Worm (Caenorhabditis elegans) whole organism, late embryonic: ENCODE measurements around the gene C01G10.15.

Source experiments
- F13H6.1 ChIP-seq: sonication (generic microtip); optimal IDR thresholded peaks from 2 replicates; lab custom pipeline; 2016; ENCODE audit warnings: missing genetic modification characterization, missing compliant biosample characterization
- K02D7.2 ChIP-seq: sonication (generic microtip); optimal IDR thresholded peaks from 2 replicates; lab custom pipeline; 2017; ENCODE audit warnings: mild to moderate bottlenecking, missing genetic modification characterization, missing compliant biosample characterization
- K09A11.1 ChIP-seq: sonication (generic microtip); optimal IDR thresholded peaks from 2 replicates; lab custom pipeline; 2017; ENCODE audit warnings: antibody characterized with exemption, mild to moderate bottlenecking, missing genetic modification characterization, missing compliant biosample characterization; ENCODE audit not compliant: insufficient read depth
- ahr-1 ChIP-seq: sonication (generic microtip); optimal IDR thresholded peaks from 2 replicates; lab custom pipeline; 2016; ENCODE audit warnings: missing genetic modification characterization, missing compliant biosample characterization
- ama-1 ChIP-seq: fragments of 150-350 bp; optimal IDR thresholded peaks from 2 replicates; lab custom pipeline; 2014
- ceh-24 ChIP-seq: sonication (generic microtip); optimal IDR thresholded peaks from 2 replicates; lab custom pipeline; 2016; ENCODE audit warnings: mild to moderate bottlenecking, missing genetic modification characterization, missing compliant biosample characterization
- ceh-30 ChIP-seq: fragments of 150-350 bp; optimal IDR thresholded peaks from 2 replicates; lab custom pipeline; 2014; ENCODE audit warnings: missing biosample characterization, missing genetic modification characterization
- ceh-34 ChIP-seq: sonication (generic microtip); optimal IDR thresholded peaks from 2 replicates; lab custom pipeline; 2016; ENCODE audit warnings: mild to moderate bottlenecking, missing genetic modification characterization, missing compliant biosample characterization
- ceh-9 ChIP-seq: sonication (generic microtip); optimal IDR thresholded peaks from 2 replicates; lab custom pipeline; 2016; ENCODE audit warnings: mild to moderate bottlenecking, missing genetic modification characterization, inconsistent platforms, missing compliant biosample characterization
- dmd-4 ChIP-seq: sonication (generic microtip); optimal IDR thresholded peaks from 2 replicates; lab custom pipeline; 2016; ENCODE audit warnings: borderline replicate concordance, missing genetic modification characterization, missing compliant biosample characterization
- dve-1 ChIP-seq: sonication (generic microtip); optimal IDR thresholded peaks from 2 replicates; lab custom pipeline; 2017; ENCODE audit warnings: antibody characterized with exemption, mild to moderate bottlenecking, missing genetic modification characterization, missing compliant biosample characterization
- eyg-1 ChIP-seq: sonication (generic microtip); optimal IDR thresholded peaks from 2 replicates; lab custom pipeline; 2016; ENCODE audit warnings: missing genotype, missing genetic modification characterization, missing compliant biosample characterization
- fkh-10 ChIP-seq: fragments of 150-350 bp; optimal IDR thresholded peaks from 2 replicates; lab custom pipeline; 2014; ENCODE audit warnings: missing biosample characterization, missing genetic modification reagents, missing genetic modification characterization
- hlh-13 ChIP-seq: fragments of 200-800 bp; sonication (Bioruptor generic); optimal IDR thresholded peaks from 2 replicates; lab custom pipeline; 2018; ENCODE audit warnings: mild to moderate bottlenecking, missing genetic modification characterization, missing compliant biosample characterization
- hlh-30 ChIP-seq: sonication (generic microtip); optimal IDR thresholded peaks from 2 replicates; lab custom pipeline; 2017; ENCODE audit warnings: antibody characterized with exemption, missing genetic modification characterization, missing compliant biosample characterization; ENCODE audit not compliant: insufficient read depth
- hlh-6 ChIP-seq: sonication (generic microtip); optimal IDR thresholded peaks from 2 replicates; lab custom pipeline; 2016; ENCODE audit warnings: missing genotype, missing genetic modification characterization, missing compliant biosample characterization
- hlh-8 ChIP-seq: sonication (generic microtip); optimal IDR thresholded peaks from 2 replicates; lab custom pipeline; 2016; ENCODE audit warnings: missing genotype, missing genetic modification characterization, missing compliant biosample characterization
- madf-2 ChIP-seq: sonication (generic microtip); optimal IDR thresholded peaks from 2 replicates; lab custom pipeline; 2017; ENCODE audit warnings: missing genetic modification characterization, missing compliant biosample characterization
- mec-3 ChIP-seq: sonication (generic microtip); optimal IDR thresholded peaks from 2 replicates; lab custom pipeline; 2016; ENCODE audit warnings: borderline replicate concordance, missing genetic modification characterization, missing compliant biosample characterization
- npax-4 ChIP-seq: sonication (generic microtip); optimal IDR thresholded peaks from 2 replicates; lab custom pipeline; 2016; ENCODE audit warnings: missing genetic modification characterization, missing compliant biosample characterization
- pag-3 ChIP-seq: sonication (generic microtip); optimal IDR thresholded peaks from 2 replicates; lab custom pipeline; 2016; ENCODE audit warnings: missing compliant biosample characterization, missing genetic modification characterization, borderline replicate concordance
- pha-4 ChIP-seq: fragments of 150-350 bp; optimal IDR thresholded peaks from 2 replicates; lab custom pipeline; 2018; ENCODE audit warnings: missing biosample characterization, missing genetic modification reagents, missing genetic modification characterization
- pqm-1 ChIP-seq: sonication (generic microtip); optimal IDR thresholded peaks from 2 replicates; lab custom pipeline; 2016; ENCODE audit warnings: missing genetic modification characterization, missing compliant biosample characterization
- pros-1 ChIP-seq: fragments of 150-350 bp; optimal IDR thresholded peaks from 2 replicates; lab custom pipeline; 2014; ENCODE audit warnings: missing biosample characterization, missing genetic modification reagents, missing genetic modification characterization
- ref-2 ChIP-seq: sonication (generic microtip); optimal IDR thresholded peaks from 2 replicates; lab custom pipeline; 2016; ENCODE audit warnings: missing genetic modification characterization, missing compliant biosample characterization
- rnt-1 ChIP-seq: sonication (generic microtip); optimal IDR thresholded peaks from 2 replicates; lab custom pipeline; 2016; ENCODE audit warnings: missing genetic modification characterization, missing compliant biosample characterization
- sox-4 ChIP-seq: sonication (generic microtip); optimal IDR thresholded peaks from 2 replicates; lab custom pipeline; 2017; ENCODE audit warnings: mild to moderate bottlenecking, missing genetic modification characterization, inconsistent platforms, missing compliant biosample characterization
- syd-9 ChIP-seq: sonication (generic microtip); optimal IDR thresholded peaks from 2 replicates; lab custom pipeline; 2016; ENCODE audit warnings: mild to moderate bottlenecking, missing genetic modification characterization, moderate library complexity, missing compliant biosample characterization
- tbx-2 ChIP-seq: sonication (generic microtip); optimal IDR thresholded peaks from 2 replicates; lab custom pipeline; 2016; ENCODE audit warnings: missing genetic modification characterization, missing compliant biosample characterization
- unc-3 ChIP-seq, 2 experiments: fragments of 200-800 bp in 1 of 2; sonication (Bioruptor generic) in 1 of 2; sonication (generic microtip) in 1 of 2; conservative IDR thresholded peaks in 1 of 2; optimal IDR thresholded peaks in 1 of 2; 2 replicates each; pipeline versions ENCODE4 v1.3.6 to Lab custom; 2016 to 2022; ENCODE audit warnings: missing compliant biosample characterization in 2 of 2, missing genetic modification characterization in 2 of 2, missing genetic modification reagents in 1 of 2
- unc-55 ChIP-seq: sonication (generic microtip); optimal IDR thresholded peaks from 2 replicates; lab custom pipeline; 2017; ENCODE audit warnings: missing biosample characterization, missing genetic modification reagents, missing genetic modification characterization

Gene C01G10.15

DNA sequence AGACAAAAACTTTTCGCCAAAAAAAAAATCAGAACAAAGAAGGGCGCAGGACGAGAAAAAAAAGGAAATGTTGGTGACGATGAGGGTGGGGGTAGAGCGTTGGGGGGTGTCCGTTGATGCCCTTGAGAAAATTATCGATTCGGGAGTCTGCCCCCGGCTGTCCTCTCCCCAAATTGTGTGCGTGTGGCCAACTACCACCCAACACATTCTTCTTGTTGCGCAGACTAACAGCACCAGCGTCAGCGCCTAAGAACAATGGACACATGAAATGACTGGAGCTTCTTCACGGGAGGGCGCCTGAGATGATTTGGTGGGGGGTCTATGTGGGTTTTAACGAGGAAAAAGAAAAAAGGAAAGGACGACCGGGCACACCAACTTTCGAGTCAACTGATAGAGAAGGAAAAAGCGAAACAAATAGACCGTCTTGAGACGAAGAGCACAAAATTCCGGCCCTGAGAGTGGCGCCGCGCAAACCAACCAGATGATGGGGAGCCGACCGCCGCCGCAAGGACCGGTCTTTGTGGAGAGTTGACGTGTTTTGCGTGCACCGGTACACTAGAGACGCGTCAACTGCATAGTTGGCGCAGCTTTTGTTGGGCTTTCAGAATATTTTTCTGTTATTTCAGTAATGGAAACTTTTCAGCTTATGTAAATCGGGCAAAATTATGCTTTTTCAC lies 21.9 kb downstream of the C01G10.15 start, which contains the start of gene C25D7.9 (continued):
- no peak for TF ChIP-seq ceh-24 (tag; lab: Kevin White, UChicago)
- TF ChIP-seq rnt-1 (tag; lab: Kevin White, UChicago) = no peak
- no peak for TF ChIP-seq ahr-1
- TF ChIP-seq hlh-13 = no peak
- no peak for TF ChIP-seq madf-2 (tag; lab: Kevin White, UChicago)

DNA sequence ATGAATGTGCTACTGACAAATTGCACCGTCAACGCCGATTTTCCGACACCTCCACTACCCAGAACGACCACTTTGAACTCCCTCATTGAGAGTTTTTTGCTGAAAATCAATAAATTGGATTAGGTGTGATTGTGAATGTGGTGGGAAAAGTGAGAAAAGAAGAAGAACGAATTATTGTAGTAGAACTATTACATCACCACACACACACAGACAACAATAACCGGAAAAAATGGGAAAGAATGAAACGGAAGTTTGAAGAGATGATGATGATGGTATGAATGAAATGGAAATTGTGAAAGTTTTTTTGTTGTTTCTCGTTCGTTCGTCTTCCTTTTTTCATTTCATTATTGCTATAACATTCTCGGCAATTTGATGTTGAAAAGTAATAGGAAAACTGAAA lies 23.1 kb downstream of the C01G10.15 start, which contains the start of gene rap-2:
rap-2 (minus strand) TSS at position 101 of the 400 bp plus-strand sequence.
- TF ChIP-seq syd-9 (tag; lab: Kevin White, UChicago) = no peak

DNA sequence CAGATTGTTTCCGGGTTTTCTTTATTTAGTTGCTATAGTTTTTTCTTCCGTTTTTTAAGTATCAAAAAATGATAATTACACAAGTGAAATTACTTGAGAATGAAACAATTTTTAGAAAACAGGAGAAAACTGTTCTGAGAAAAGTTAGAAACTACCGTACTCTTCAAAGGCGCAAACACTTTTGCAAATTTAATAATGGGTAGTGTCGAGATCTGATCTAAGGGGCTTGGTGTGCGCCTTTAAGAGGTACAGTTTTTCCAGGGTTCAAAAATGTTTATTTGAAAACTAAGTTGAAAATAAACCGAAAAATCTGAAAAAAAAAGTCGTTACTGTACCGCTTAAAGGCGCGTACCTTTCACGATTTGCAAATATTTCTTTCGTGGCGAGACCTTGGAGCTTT lies 26.5 kb downstream of the C01G10.15 start:
- TF ChIP-seq ceh-34 (tag; lab: Kevin White, UChicago) = no peak

DNA sequence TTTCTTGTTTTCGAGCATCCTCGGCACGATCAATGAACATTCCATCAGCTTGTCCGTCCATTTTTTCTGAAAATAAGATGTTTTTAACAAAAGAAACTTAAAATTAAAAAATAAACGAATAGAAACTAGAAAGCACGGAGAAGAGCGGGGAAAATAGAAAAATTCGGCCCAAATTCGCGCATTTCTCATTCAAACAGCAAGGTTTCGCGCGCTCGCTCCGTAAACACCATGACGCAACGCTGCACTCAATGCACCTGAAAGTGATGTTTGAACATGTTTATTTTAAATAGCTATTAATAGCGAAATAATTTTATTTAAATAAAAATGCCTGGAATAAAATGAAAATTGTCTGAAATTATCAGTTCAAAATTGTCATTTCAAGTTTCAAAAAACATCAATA lies 27.6 kb downstream of the C01G10.15 start, which contains the start of the genes mcm-3 and C25D7.15:
mcm-3 (minus strand) TSS at position 66 of the 400 bp plus-strand sequence.
C25D7.15 (plus strand) TSS at position 275 of the 400 bp plus-strand sequence.
- TF ChIP-seq pha-4 (tag; lab: Kevin White, UChicago) (no peak), hlh-30 (tag; lab: Kevin White, UChicago) (no peak), mec-3 (no peak), pag-3 (no peak), unc-55 (GFP tag; lab: Kevin White, UChicago) (no peak), eyg-1 (no peak), rnt-1 (tag; lab: Kevin White, UChicago) (no peak), sox-4 (tag; lab: Kevin White, UChicago) (no peak)

ce11 chrV:15058965-15059364 lies 28.1 kb downstream of the C01G10.15 start:
- no peak for TF ChIP-seq syd-9 (tag; lab: Kevin White, UChicago)
- TF ChIP-seq ama-1 (lab: Kevin White, UChicago) = no peak
- no peak for TF ChIP-seq rnt-1 (tag; lab: Kevin White, UChicago)
- TF ChIP-seq ref-2 = no peak
- no peak for TF ChIP-seq tbx-2
- no peak for TF ChIP-seq hlh-13
- no peak for TF ChIP-seq hlh-30 (tag; lab: Kevin White, UChicago)
- no peak for TF ChIP-seq dve-1 (tag; lab: Kevin White, UChicago)
- TF ChIP-seq unc-3 (GFP tag; conservative IDR thresholded peaks at IDR 0.05; lab: Robert Waterston, UW) = no peak
- TF ChIP-seq unc-3 (tag; optimal IDR thresholded peaks at IDR 0.05; lab: Kevin White, UChicago) = no peak
- no peak for TF ChIP-seq npax-4 (tag; lab: Kevin White, UChicago)
- TF ChIP-seq pros-1 (tag; lab: Kevin White, UChicago) = no peak
- TF ChIP-seq pqm-1 (tag; lab: Kevin White, UChicago) = no peak

DNA sequence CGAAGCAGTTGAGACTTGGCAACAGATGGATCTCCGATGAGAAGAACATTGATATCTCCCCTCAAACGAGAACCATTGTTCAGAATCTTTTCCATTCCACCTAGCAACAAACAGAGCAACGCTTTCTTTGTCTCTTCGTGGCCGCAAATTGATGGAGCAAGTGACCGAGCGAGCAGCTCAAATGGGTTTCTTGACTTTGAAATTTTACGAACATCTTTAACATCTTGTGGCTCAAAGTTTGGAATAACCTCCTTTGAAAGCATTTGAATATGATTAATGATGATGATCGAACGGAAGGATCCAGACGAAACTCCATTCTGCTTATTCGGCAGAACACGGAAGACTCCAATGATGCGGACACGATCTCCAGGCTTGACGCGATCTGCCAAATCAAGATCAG lies 28.7 kb downstream of the C01G10.15 start:
- no peak for TF ChIP-seq tbx-2
- TF ChIP-seq sox-4 (tag; lab: Kevin White, UChicago) = no peak
- no peak for TF ChIP-seq ama-1 (lab: Kevin White, UChicago)
- no peak for TF ChIP-seq dve-1 (tag; lab: Kevin White, UChicago)
- TF ChIP-seq pros-1 (tag; lab: Kevin White, UChicago) = no peak
- no peak for TF ChIP-seq F13H6.1
- TF ChIP-seq K09A11.1 (tag; lab: Kevin White, UChicago) = no peak
- TF ChIP-seq fkh-10 (GFP tag; lab: Kevin White, UChicago) = no peak
- no peak for TF ChIP-seq hlh-6 (tag; lab: Kevin White, UChicago)
- no peak for TF ChIP-seq K02D7.2 (tag; lab: Kevin White, UChicago)
- TF ChIP-seq pha-4 (tag; lab: Kevin White, UChicago) = no peak
- TF ChIP-seq madf-2 (tag; lab: Kevin White, UChicago) = no peak
- no peak for TF ChIP-seq ceh-30 (tag; lab: Kevin White, UChicago)
- no peak for TF ChIP-seq hlh-8 (tag; lab: Kevin White, UChicago)
- no peak for TF ChIP-seq ceh-9
- no peak for TF ChIP-seq dmd-4 (tag; lab: Kevin White, UChicago)
